Fruit fly (Drosophila melanogaster): ENCODE measurements around the gene PSMG1.
A peak's percentile ranks its signal among the peaks of the same experiment; 100 is the strongest.

PSMG1 gene

dm6 chr3R:5778731-5779593 lies 15.2 kb downstream of the PSMG1 start, which contains the start of gene jagn (continued):
- TF ChIP-seq Pdp1 (GFP tag; optimal IDR thresholded peaks at IDR 0.05) = peak; percentile 52 to 76
- peak; percentile 34 for TF ChIP-seq exex (tag; optimal IDR thresholded peaks at IDR 0.05)
- TF ChIP-seq CG6689 (GFP tag; IDR thresholded peaks at IDR 0.05) = peak; percentile 36; the same call in 1 of the 2 replicates
- peak; percentile 87 for TF ChIP-seq CG15514 (GFP tag; optimal IDR thresholded peaks at IDR 0.05)
- TF ChIP-seq sna (GFP tag; IDR thresholded peaks at IDR 0.05; ENCODE audit: partially characterized antibody) = peak; percentile 99
- TF ChIP-seq mld (GFP tag; IDR thresholded peaks at IDR 0.05; ENCODE audit: partially characterized antibody) = peak; percentile 99
- peak; percentile 98 for TF ChIP-seq unc-4 (GFP tag; IDR thresholded peaks at IDR 0.05; ENCODE audit: partially characterized antibody)
- peak; percentile 44 for TF ChIP-seq Chrac-16 (GFP tag; optimal IDR thresholded peaks at IDR 0.05)
- peak; percentile 99 for TF ChIP-seq tna (GFP tag; IDR thresholded peaks at IDR 0.05; ENCODE audit: partially characterized antibody)
- peak; percentile 17 for TF ChIP-seq Vsx1 (GFP tag; optimal IDR thresholded peaks at IDR 0.05)
- peak; percentile 4 for TF ChIP-seq twi (tag; optimal IDR thresholded peaks at IDR 0.05)
- TF ChIP-seq CG4328 (GFP tag; optimal IDR thresholded peaks at IDR 0.05) = peak; percentile 59
- TF ChIP-seq CG18599 (GFP tag; optimal IDR thresholded peaks at IDR 0.05) = peak; percentile 2
- peak; percentile 54 for TF ChIP-seq sug (tag; optimal IDR thresholded peaks at IDR 0.05)
- TF ChIP-seq bab2 (GFP tag; optimal IDR thresholded peaks at IDR 0.05) = peak; percentile 60
- TF ChIP-seq Rfx (GFP tag; IDR thresholded peaks at IDR 0.05) = peak; percentile 90
- TF ChIP-seq Hr51 (GFP tag; optimal IDR thresholded peaks at IDR 0.05) = peak; percentile 35 to 69
- TF ChIP-seq CG15073 (GFP tag; optimal IDR thresholded peaks at IDR 0.05) = no peak
- TF ChIP-seq CG8924 (tag; optimal IDR thresholded peaks at IDR 0.05) = peak; percentile 73
- TF ChIP-seq Bteb2 (GFP tag; optimal IDR thresholded peaks at IDR 0.05) = peak; percentile 19
- TF ChIP-seq en (GFP tag; optimal IDR thresholded peaks at IDR 0.05) = no peak
- no peak for TF ChIP-seq CG13296 (GFP tag; optimal IDR thresholded peaks at IDR 0.05)
- peak; percentile 1 for TF ChIP-seq grn (GFP tag; optimal IDR thresholded peaks at IDR 0.05)
- TF ChIP-seq prd (optimal IDR thresholded peaks at IDR 0.05) = no peak
- peak; percentile 53; the same call in 1 of the 3 replicates for TF ChIP-seq prd (GFP tag; IDR thresholded peaks at IDR 0.05)
- peak; percentile 100 for TF ChIP-seq Bgb (GFP tag; IDR thresholded peaks at IDR 0.05; ENCODE audit: partially characterized antibody)
- TF ChIP-seq sc (optimal IDR thresholded peaks at IDR 0.05) = no peak
- TF ChIP-seq sc (GFP tag; optimal IDR thresholded peaks at IDR 0.05) = peak; percentile 20
- peak; percentile 100 for TF ChIP-seq inv (GFP tag; IDR thresholded peaks at IDR 0.05; ENCODE audit: partially characterized antibody)
- TF ChIP-seq Sox100B (GFP tag; optimal IDR thresholded peaks at IDR 0.05) = no peak
- peak; percentile 51 for TF ChIP-seq luna (GFP tag; optimal IDR thresholded peaks at IDR 0.05)
- TF ChIP-seq chinmo (GFP tag; IDR thresholded peaks at IDR 0.05; ENCODE audit: partially characterized antibody) = peak; percentile 99
- peak; percentile 98 for TF ChIP-seq CG12155 (GFP tag; optimal IDR thresholded peaks at IDR 0.05)
- no peak for TF ChIP-seq CG2875 (GFP tag; optimal IDR thresholded peaks at IDR 0.05)
- TF ChIP-seq Atf6 (GFP tag; IDR thresholded peaks at IDR 0.05) = peak; percentile 47; the same call in 1 of the 2 replicates
- TF ChIP-seq TFAM (GFP tag; optimal IDR thresholded peaks at IDR 0.05) = no peak
- TF ChIP-seq CG9437 (GFP tag; optimal IDR thresholded peaks at IDR 0.05) = peak; percentile 10
- no peak; the same call in 1 of the 2 replicates for TF ChIP-seq Drgx (GFP tag; IDR thresholded peaks at IDR 0.05)
- TF ChIP-seq nom (GFP tag; optimal IDR thresholded peaks at IDR 0.05) = no peak
- TF ChIP-seq sim (GFP tag; IDR thresholded peaks at IDR 0.05) = no peak
- TF ChIP-seq Lim3 (GFP tag; IDR thresholded peaks at IDR 0.05) = no peak
- no peak for TF ChIP-seq sr (GFP tag; IDR thresholded peaks at IDR 0.05)
- TF ChIP-seq pros (GFP tag; optimal IDR thresholded peaks at IDR 0.05) = no peak
- 0 out of 3 replicates have a peak, but pooled peaks have one; percentile 43 for TF ChIP-seq CG6175 (GFP tag; IDR thresholded peaks at IDR 0.05)
- peak; percentile 26 for TF ChIP-seq CG10209 (GFP tag; optimal IDR thresholded peaks at IDR 0.05)
- TF ChIP-seq al (GFP tag; IDR thresholded peaks at IDR 0.05) = peak; percentile 61
- peak; percentile 98 for TF ChIP-seq CG34224 (GFP tag; IDR thresholded peaks at IDR 0.05; ENCODE audit: partially characterized antibody)

Data from whole organism, embryonic.